Worm (Caenorhabditis elegans) whole organism, midembryonic: ENCODE results near the gene ZC395.4.

ENCODE experiments used
- flt-1 ChIP-seq: fragments of 200-800 bp; sonication (Bioruptor generic); IDR thresholded peaks from 2 replicates; pipeline ENCODE4 v1.3.6; 2022; ENCODE audit warnings: missing genetic modification characterization, missing compliant biosample characterization
- ref-1 ChIP-seq: fragments of 200-800 bp; sonication (Bioruptor generic); conservative IDR thresholded peaks from 2 replicates; pipeline ENCODE4 v1.3.6; 2022; ENCODE audit warnings: missing genetic modification reagents, missing genetic modification characterization, missing compliant biosample characterization
- tab-1 ChIP-seq: fragments of 200-800 bp; sonication (Bioruptor generic); IDR thresholded peaks from 2 replicates; pipeline ENCODE4 v1.3.6; 2022; ENCODE audit warnings: missing genetic modification characterization, missing compliant biosample characterization
- ztf-23 ChIP-seq: fragments of 200-800 bp; sonication (Bioruptor generic); IDR thresholded peaks from 2 replicates; pipeline ENCODE4 v1.3.6; 2022; ENCODE audit warnings: missing genetic modification reagents, missing genetic modification characterization, missing compliant biosample characterization

ce11 chrIII:5264813-5265212, 5.1 kb upstream of the ZC395.4 start, which contains the start of gene gro-1:
- TF ChIP-seq ref-1, result no peak
- TF ChIP-seq flt-1, result no peak
- no peak for TF ChIP-seq tab-1
- no peak for TF ChIP-seq ztf-23 (GFP tag; lab: Robert Waterston, UW)
